Fruit fly (Drosophila melanogaster): Measurements from ENCODE around the gene Nprl2.

Gene Nprl2

DNA sequence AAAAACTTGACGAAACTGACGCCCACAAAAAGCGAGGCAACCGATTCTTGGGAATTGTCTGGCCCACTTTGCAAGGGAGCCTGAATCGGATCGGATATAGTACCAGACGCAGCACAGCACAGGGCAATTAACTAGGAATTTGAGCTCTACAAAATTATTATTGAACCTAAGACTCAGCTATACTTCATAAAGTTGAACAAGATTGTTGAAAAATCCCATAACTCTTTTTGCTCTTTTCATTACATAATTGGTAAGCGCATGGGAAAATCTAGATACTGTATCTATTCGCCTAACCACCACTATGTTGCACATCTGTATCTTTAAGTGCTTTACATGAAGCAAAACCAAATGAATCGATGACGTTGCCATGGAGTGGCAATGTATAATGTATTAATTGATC lies 51.1 kb downstream of the Nprl2 start (continued):
- TF ChIP-seq CG13894 (tag; optimal IDR thresholded peaks at IDR 0.05) (no peak), fd102C (GFP tag; optimal IDR thresholded peaks at IDR 0.05) (no peak), h (optimal IDR thresholded peaks at IDR 0.05) (no peak), CG31388 (GFP tag; optimal IDR thresholded peaks at IDR 0.05) (no peak), CG13287 (GFP tag; IDR thresholded peaks at IDR 0.05; ENCODE audit: partially characterized antibody) (no peak), CG10654 (GFP tag; optimal IDR thresholded peaks at IDR 0.05) (peak; percentile 65), tgo (GFP tag; IDR thresholded peaks at IDR 0.05) (peak; percentile 72; the same call in 2 of the 3 replicates), CG33557 (GFP tag; optimal IDR thresholded peaks at IDR 0.05) (no peak), crp (GFP tag; optimal IDR thresholded peaks at IDR 0.05) (peak in 1 of 2 experiments; percentile 13), CG17829 (tag; optimal IDR thresholded peaks at IDR 0.05) (peak; percentile 78), CG9876 (GFP tag; optimal IDR thresholded peaks at IDR 0.05) (no peak), CG6689 (GFP tag; IDR thresholded peaks at IDR 0.05) (peak; percentile 79), eyg (GFP tag; optimal IDR thresholded peaks at IDR 0.05) (peak; percentile 39), CG5180 (GFP tag; optimal IDR thresholded peaks at IDR 0.05) (peak; percentile 60), CG18476 (GFP tag; optimal IDR thresholded peaks at IDR 0.05) (peak; percentile 60), chinmo (GFP tag; IDR thresholded peaks at IDR 0.05; ENCODE audit: partially characterized antibody) (no peak), gfzf (GFP tag; optimal IDR thresholded peaks at IDR 0.05) (no peak), fru (optimal IDR thresholded peaks at IDR 0.05) (no peak), NfI (GFP tag; optimal IDR thresholded peaks at IDR 0.05) (peak; percentile 77), cwo (GFP tag; optimal IDR thresholded peaks at IDR 0.05) (peak; percentile 36), CG17361 (GFP tag; IDR thresholded peaks at IDR 0.05) (peak; percentile 83), pb (GFP tag; optimal IDR thresholded peaks at IDR 0.05) (peak; percentile 63), CG12391 (tag; optimal IDR thresholded peaks at IDR 0.05) (peak; percentile 76), CG32532 (GFP tag; IDR thresholded peaks at IDR 0.05) (peak; percentile 61), CG14710 (tag; optimal IDR thresholded peaks at IDR 0.05) (peak; percentile 66), D19B (GFP tag; optimal IDR thresholded peaks at IDR 0.05) (peak; percentile 19), Opbp (GFP tag; IDR thresholded peaks at IDR 0.05; ENCODE audit: partially characterized antibody) (no peak), CG9932 (GFP tag; IDR thresholded peaks at IDR 0.05) (peak; percentile 31; the same call in 1 of the 2 replicates), PHDP (tag; optimal IDR thresholded peaks at IDR 0.05) (peak; percentile 82), Sox102F (GFP tag; optimal IDR thresholded peaks at IDR 0.05) (peak; percentile 87), Dp (GFP tag; optimal IDR thresholded peaks at IDR 0.05) (no peak), Bdp1 (GFP tag; optimal IDR thresholded peaks at IDR 0.05) (peak; percentile 27), Drgx (GFP tag; IDR thresholded peaks at IDR 0.05) (peak; percentile 86), ro (GFP tag; IDR thresholded peaks at IDR 0.05) (no peak), vnd (GFP tag; IDR thresholded peaks at IDR 0.05; ENCODE audit: partially characterized antibody) (no peak), jigr1 (GFP tag; IDR thresholded peaks at IDR 0.05) (peak; percentile 55; the same call in 1 of the 3 replicates), CG15479 (GFP tag; optimal IDR thresholded peaks at IDR 0.05) (no peak), gsb (GFP tag; IDR thresholded peaks at IDR 0.05) (no peak), knrl (GFP tag; IDR thresholded peaks at IDR 0.05; ENCODE audit: partially characterized antibody) (no peak), Nf-YC (tag; optimal IDR thresholded peaks at IDR 0.05) (peak; percentile 31), Chrac-16 (GFP tag; optimal IDR thresholded peaks at IDR 0.05) (peak; percentile 61), ken (GFP tag; IDR thresholded peaks at IDR 0.05) (peak; percentile 83), CHES-1-like (GFP tag; optimal IDR thresholded peaks at IDR 0.05) (peak; percentile 7), CG14860 (GFP tag; IDR thresholded peaks at IDR 0.05; ENCODE audit: partially characterized antibody) (no peak), maf-S (GFP tag; optimal IDR thresholded peaks at IDR 0.05) (peak; percentile 33), Rfx (GFP tag; IDR thresholded peaks at IDR 0.05) (peak; percentile 68), sr (GFP tag; IDR thresholded peaks at IDR 0.05) (peak; percentile 59; the same call in 2 of the 3 replicates), Bgb (GFP tag; IDR thresholded peaks at IDR 0.05; ENCODE audit: partially characterized antibody) (no peak), wek (GFP tag; optimal IDR thresholded peaks at IDR 0.05) (peak; percentile 40), CG13424 (tag; optimal IDR thresholded peaks at IDR 0.05) (peak; percentile 82)
